Worm (Caenorhabditis elegans) whole organism, L1 larva: ENCODE results near the gene T01D3.6.

Experiments
- F16B12.6 ChIP-seq: fragments of 150-350 bp; optimal IDR thresholded peaks from 2 replicates; lab custom pipeline; 2014; ENCODE audit warnings: missing biosample characterization, missing genetic modification characterization
- aha-1 ChIP-seq: fragments of 150-350 bp; optimal IDR thresholded peaks from 2 replicates; lab custom pipeline; 2014; ENCODE audit warnings: missing biosample characterization, missing genetic modification characterization
- alr-1 ChIP-seq: fragments of 200-800 bp; sonication (Bioruptor generic); optimal IDR thresholded peaks from 2 replicates; lab custom pipeline; 2018; ENCODE audit warnings: borderline replicate concordance, mild to moderate bottlenecking, missing genetic modification characterization, missing compliant biosample characterization
- aly-2 ChIP-seq: fragments of 150-350 bp; optimal IDR thresholded peaks from 2 replicates; lab custom pipeline; 2014; ENCODE audit warnings: missing biosample characterization, missing genetic modification characterization
- ama-1 ChIP-seq: fragments of 150-350 bp; optimal IDR thresholded peaks from 2 replicates; lab custom pipeline; 2014
- blmp-1 ChIP-seq: fragments of 150-350 bp; optimal IDR thresholded peaks from 2 replicates; lab custom pipeline; 2014; ENCODE audit warnings: missing biosample characterization, missing genetic modification characterization
- ceh-8 ChIP-seq: fragments of 200-800 bp; sonication (Bioruptor generic); optimal IDR thresholded peaks from 2 replicates; lab custom pipeline; 2018; ENCODE audit warnings: mild to moderate bottlenecking, missing genetic modification characterization, moderate library complexity, missing compliant biosample characterization
- ceh-82 ChIP-seq, 3 experiments: fragments of 150-350 bp in 1 of 3; sonication (generic microtip) in 2 of 3; optimal IDR thresholded peaks; 2 replicates each; lab custom pipeline; 2014 to 2017; ENCODE audit warnings: missing biosample characterization in 3 of 3, missing genetic modification characterization in 3 of 3
- ceh-88 ChIP-seq: fragments of 200-800 bp; sonication (Bioruptor generic); IDR thresholded peaks from 2 replicates; pipeline ENCODE4 v1.3.6; 2022; ENCODE audit warnings: missing genetic modification characterization, missing compliant biosample characterization
- dpl-1 ChIP-seq, 3 experiments: fragments of 150-350 bp in 2 of 3; sonication (generic microtip) in 1 of 3; optimal IDR thresholded peaks; 2 replicates each; lab custom pipeline; 2014 to 2017; ENCODE audit warnings: missing biosample characterization in 3 of 3, missing genetic modification characterization in 3 of 3, missing genetic modification reagents in 3 of 3
- efl-1 ChIP-seq, 4 experiments: fragments of 150-350 bp; optimal IDR thresholded peaks in 3 of 4; peaks in 1 of 4; 1 replicate in 1 of 4; 2 replicates in 3 of 4; lab custom pipeline; 2014; ENCODE audit warnings: missing biosample characterization in 2 of 4, missing genetic modification characterization in 2 of 4, missing genetic modification reagents in 2 of 4
- efl-3 ChIP-seq: fragments of 200-800 bp; sonication (Bioruptor generic); optimal IDR thresholded peaks from 2 replicates; lab custom pipeline; 2018; ENCODE audit warnings: mild to moderate bottlenecking, missing genetic modification characterization, missing compliant biosample characterization
- egl-13 ChIP-seq: sonication (generic microtip); optimal IDR thresholded peaks from 2 replicates; lab custom pipeline; 2016; ENCODE audit warnings: missing genotype, missing genetic modification reagents, missing genetic modification characterization, missing compliant biosample characterization
- egl-27 ChIP-seq, 2 experiments: fragments of 150-350 bp in 1 of 2; sonication (generic microtip); optimal IDR thresholded peaks; 3 replicates each; lab custom pipeline; 2017 to 2018; ENCODE audit warnings: missing biosample characterization in 2 of 2, missing genetic modification characterization in 2 of 2, missing genetic modification reagents in 2 of 2
- elt-3 ChIP-seq, 6 experiments: fragments of 150-350 bp in 1 of 6; sonication (generic microtip); optimal IDR thresholded peaks; 2 replicates each; lab custom pipeline; 2017 to 2018; ENCODE audit warnings: missing biosample characterization in 6 of 6, missing genetic modification characterization in 6 of 6, inconsistent platforms in 1 of 6
- ets-5 ChIP-seq: fragments of 200-800 bp; sonication (Bioruptor generic); IDR thresholded peaks from 2 replicates; pipeline ENCODE4 v1.3.6; 2022; ENCODE audit warnings: missing genetic modification characterization, missing compliant biosample characterization
- fkh-10 ChIP-seq: sonication (generic microtip); optimal IDR thresholded peaks from 2 replicates; lab custom pipeline; 2017; ENCODE audit warnings: missing biosample characterization, missing genetic modification reagents, missing genetic modification characterization
- fkh-8 ChIP-seq: sonication (generic microtip); optimal IDR thresholded peaks from 2 replicates; lab custom pipeline; 2016; ENCODE audit warnings: mild to moderate bottlenecking, missing genetic modification characterization, missing compliant biosample characterization
- fos-1 ChIP-seq: fragments of 150-350 bp; optimal IDR thresholded peaks from 2 replicates; lab custom pipeline; 2014; ENCODE audit warnings: missing biosample characterization, missing genetic modification characterization
- grh-1 ChIP-seq: fragments of 200-800 bp; sonication (Bioruptor generic); IDR thresholded peaks from 2 replicates; pipeline ENCODE4 v1.3.6; 2022; ENCODE audit warnings: missing genetic modification reagents, missing genetic modification characterization, missing compliant biosample characterization
- isw-1 ChIP-seq: fragments of 200-800 bp; sonication (Bioruptor generic); IDR thresholded peaks from 2 replicates; pipeline ENCODE4 v1.3.6; 2022; ENCODE audit warnings: missing genetic modification characterization, missing compliant biosample characterization
- jun-1 ChIP-seq: fragments of 150-350 bp; optimal IDR thresholded peaks from 2 replicates; lab custom pipeline; 2014; ENCODE audit warnings: missing biosample characterization, missing genetic modification reagents, missing genetic modification characterization
- lin-14 ChIP-seq: fragments of 200-800 bp; sonication (Bioruptor generic); optimal IDR thresholded peaks from 2 replicates; lab custom pipeline; 2018; ENCODE audit warnings: mild to moderate bottlenecking, missing genetic modification characterization, moderate library complexity, missing compliant biosample characterization
- lsy-2 ChIP-seq, 2 experiments: fragments of 150-350 bp; optimal IDR thresholded peaks; 2 replicates each; lab custom pipeline; 2014; ENCODE audit warnings: missing biosample characterization in 2 of 2, missing genetic modification characterization in 2 of 2
- mab-9 ChIP-seq: fragments of 200-800 bp; sonication (Bioruptor generic); IDR thresholded peaks from 2 replicates; pipeline ENCODE4 v1.3.6; 2022; ENCODE audit warnings: missing genetic modification reagents, missing genetic modification characterization, missing compliant biosample characterization
- mef-2 ChIP-seq: fragments of 150-350 bp; optimal IDR thresholded peaks from 2 replicates; lab custom pipeline; 2014; ENCODE audit warnings: missing biosample characterization, missing genetic modification characterization
- mep-1 ChIP-seq: fragments of 150-350 bp; optimal IDR thresholded peaks from 2 replicates; lab custom pipeline; 2014; ENCODE audit warnings: missing biosample characterization, missing genetic modification characterization
- nhr-11 ChIP-seq: fragments of 150-350 bp; optimal IDR thresholded peaks from 2 replicates; lab custom pipeline; 2014; ENCODE audit warnings: missing biosample characterization, missing genetic modification characterization
- nhr-12 ChIP-seq: sonication (generic microtip); optimal IDR thresholded peaks from 2 replicates; lab custom pipeline; 2017; ENCODE audit warnings: missing biosample characterization, missing genetic modification characterization
- nhr-19 ChIP-seq: fragments of 200-800 bp; sonication (Bioruptor generic); conservative IDR thresholded peaks from 2 replicates; pipeline ENCODE4 v1.3.6; 2022; ENCODE audit warnings: missing genetic modification characterization, missing compliant biosample characterization
- nhr-20 ChIP-seq: sonication (generic microtip); optimal IDR thresholded peaks from 2 replicates; lab custom pipeline; 2016; ENCODE audit warnings: mild to moderate bottlenecking, missing genetic modification characterization, missing compliant biosample characterization
- nhr-237 ChIP-seq: fragments of 150-350 bp; optimal IDR thresholded peaks from 2 replicates; lab custom pipeline; 2014; ENCODE audit warnings: missing biosample characterization, missing genetic modification characterization
- nhr-28 ChIP-seq: fragments of 150-350 bp; optimal IDR thresholded peaks from 2 replicates; lab custom pipeline; 2014; ENCODE audit warnings: missing biosample characterization, missing genetic modification characterization
- nhr-47 ChIP-seq: sonication (generic microtip); optimal IDR thresholded peaks from 2 replicates; lab custom pipeline; 2016; ENCODE audit warnings: mild to moderate bottlenecking, missing genetic modification characterization, moderate library complexity, missing compliant biosample characterization
- nhr-71 ChIP-seq: sonication (generic microtip); optimal IDR thresholded peaks from 2 replicates; lab custom pipeline; 2016; ENCODE audit warnings: mild to moderate bottlenecking, missing genetic modification characterization, moderate library complexity, missing compliant biosample characterization
- nhr-76 ChIP-seq: sonication (generic microtip); optimal IDR thresholded peaks from 2 replicates; lab custom pipeline; 2017; ENCODE audit warnings: missing biosample characterization, missing genetic modification characterization
- nhr-77 ChIP-seq: fragments of 150-350 bp; optimal IDR thresholded peaks from 2 replicates; lab custom pipeline; 2014; ENCODE audit warnings: missing biosample characterization, missing genetic modification characterization
- nhr-85 ChIP-seq: sonication (generic microtip); peaks from one replicate; lab custom pipeline; 2016; ENCODE audit warnings: missing genetic modification characterization, inconsistent platforms, missing compliant biosample characterization
- nhr-90 ChIP-seq: sonication (generic microtip); optimal IDR thresholded peaks from 2 replicates; lab custom pipeline; 2016; ENCODE audit warnings: mild to moderate bottlenecking, missing genetic modification characterization, missing compliant biosample characterization; ENCODE audit not compliant: poor library complexity
- pag-3 ChIP-seq: sonication (generic microtip); optimal IDR thresholded peaks from 2 replicates; lab custom pipeline; 2017; ENCODE audit warnings: missing genetic modification characterization, mild to moderate bottlenecking, missing compliant biosample characterization, antibody characterized with exemption, borderline replicate concordance; ENCODE audit not compliant: insufficient read depth
- pqm-1 ChIP-seq: sonication (generic microtip); optimal IDR thresholded peaks from 3 replicates; lab custom pipeline; 2017; ENCODE audit warnings: missing biosample characterization, missing genetic modification characterization
- skn-1 ChIP-seq: fragments of 150-350 bp; optimal IDR thresholded peaks from 2 replicates; lab custom pipeline; 2014; ENCODE audit warnings: missing biosample characterization, missing genetic modification characterization
- snpc-4 ChIP-seq: fragments of 150-350 bp; optimal IDR thresholded peaks from 2 replicates; lab custom pipeline; 2014; ENCODE audit warnings: missing biosample characterization, missing genetic modification characterization
- sptf-1 ChIP-seq: fragments of 150-350 bp; optimal IDR thresholded peaks from 2 replicates; lab custom pipeline; 2014; ENCODE audit warnings: missing biosample characterization, missing genetic modification characterization
- swsn-7 ChIP-seq: sonication (generic microtip); optimal IDR thresholded peaks from 2 replicates; lab custom pipeline; 2016; ENCODE audit warnings: missing genetic modification characterization, missing compliant biosample characterization
- tbx-2 ChIP-seq: sonication (generic microtip); optimal IDR thresholded peaks from 2 replicates; lab custom pipeline; 2016; ENCODE audit warnings: missing genetic modification characterization, missing compliant biosample characterization
- tlp-1 ChIP-seq: fragments of 150-350 bp; optimal IDR thresholded peaks from 2 replicates; lab custom pipeline; 2014; ENCODE audit warnings: missing biosample characterization, missing genetic modification characterization
- unc-130 ChIP-seq: fragments of 150-350 bp; optimal IDR thresholded peaks from 2 replicates; lab custom pipeline; 2017; ENCODE audit warnings: missing biosample characterization, missing genetic modification characterization, inconsistent platforms
- unc-86 ChIP-seq: sonication (generic microtip); optimal IDR thresholded peaks from 2 replicates; lab custom pipeline; 2016; ENCODE audit warnings: missing genetic modification characterization, missing compliant biosample characterization
- vab-15 ChIP-seq: sonication (generic microtip); optimal IDR thresholded peaks from 2 replicates; lab custom pipeline; 2017; ENCODE audit warnings: missing genotype, mild to moderate bottlenecking, missing genetic modification characterization, missing compliant biosample characterization
- xbp-1 ChIP-seq: sonication (generic microtip); optimal IDR thresholded peaks from 2 replicates; lab custom pipeline; 2016; ENCODE audit warnings: missing genetic modification characterization, missing compliant biosample characterization
- zip-4 ChIP-seq: fragments of 200-800 bp; sonication (Bioruptor generic); optimal IDR thresholded peaks from 2 replicates; lab custom pipeline; 2018; ENCODE audit warnings: mild to moderate bottlenecking, missing genetic modification characterization, moderate library complexity, missing compliant biosample characterization
- ztf-4 ChIP-seq: fragments of 150-350 bp; optimal IDR thresholded peaks from 2 replicates; lab custom pipeline; 2014; ENCODE audit warnings: missing biosample characterization, missing genetic modification characterization

The T01D3.6 gene

ce11 chrV:13678542-13678941, 38.1 kb upstream of the T01D3.6 start, which contains the start of the genes tag-65 and ccz-1 (continued):
- TF ChIP-seq mab-9 (peak; percentile 58; the same call in 1 of the 2 replicates), nhr-28 (no peak), nhr-47 (tag; lab: Kevin White, UChicago) (peak; percentile 95), alr-1 (tag; lab: Kevin White, UChicago) (no peak), zip-4 (GFP tag; lab: Kevin White, UChicago) (peak; percentile 66), sptf-1 (tag; lab: Kevin White, UChicago) (no peak), blmp-1 (tag; lab: Kevin White, UChicago) (peak; percentile 82), F16B12.6 (tag; lab: Kevin White, UChicago) (peak; percentile 54), egl-27 (tag; optimal IDR thresholded peaks at IDR 0.05; lab: Kevin White, UChicago) (no peak), fkh-8 (peak; percentile 84), elt-3 (tag; optimal IDR thresholded peaks at IDR 0.05; lab: Kevin White, UChicago) (peak in 2 of 6 experiments; percentile 80 to 81), vab-15 (tag; lab: Kevin White, UChicago) (no peak), nhr-20 (peak; percentile 93), nhr-237 (tag; lab: Kevin White, UChicago) (peak; percentile 41), ama-1 (lab: Kevin White, UChicago) (no peak), jun-1 (tag; lab: Kevin White, UChicago) (peak; percentile 80), ets-5 (GFP tag; lab: Robert Waterston, UW) (no peak), xbp-1 (tag; lab: Kevin White, UChicago) (peak; percentile 87), lin-14 (GFP tag; lab: Kevin White, UChicago) (peak; percentile 93), nhr-12 (no peak), ceh-8 (GFP tag; lab: Kevin White, UChicago) (peak; percentile 84), nhr-90 (tag; lab: Kevin White, UChicago) (peak; percentile 94), efl-3 (peak; percentile 26), swsn-7 (tag; lab: Kevin White, UChicago) (peak; percentile 94), nhr-19 (peak; percentile 95), nhr-77 (tag; lab: Kevin White, UChicago) (peak; percentile 67), nhr-71 (tag; lab: Kevin White, UChicago) (peak; percentile 96), fos-1 (peak; percentile 85), nhr-11 (tag; lab: Kevin White, UChicago) (peak; percentile 90), pqm-1 (tag; lab: Kevin White, UChicago) (no peak), lsy-2 (tag; optimal IDR thresholded peaks at IDR 0.05; lab: Kevin White, UChicago) (peak; percentile 93 to 94), aha-1 (tag; lab: Kevin White, UChicago) (peak; percentile 61), skn-1 (tag; lab: Kevin White, UChicago) (peak; percentile 84), mep-1 (peak; percentile 99), grh-1 (peak; percentile 88), tbx-2 (tag; lab: Kevin White, UChicago) (peak; percentile 91), isw-1 (GFP tag; lab: Robert Waterston, UW) (peak; percentile 86), nhr-85 (peak; percentile 96), snpc-4 (tag; lab: Kevin White, UChicago) (peak; percentile 89), efl-1 (optimal IDR thresholded peaks at IDR 0.05; lab: Kevin White, UChicago) (peak; percentile 85 to 87), efl-1 (GFP tag; optimal IDR thresholded peaks at IDR 0.05 in 1 of 2; lab: Kevin White, UChicago) (peak; percentile 84 to 98), dpl-1 (GFP tag; optimal IDR thresholded peaks at IDR 0.05; lab: Kevin White, UChicago) (peak; percentile 82 to 94 (median 86)), ztf-4 (tag; lab: Kevin White, UChicago) (peak; percentile 53), ceh-88 (peak; percentile 65; the same call in 1 of the 2 replicates), mef-2 (tag; lab: Kevin White, UChicago) (peak; percentile 37), pag-3 (no peak), unc-86 (tag; lab: Kevin White, UChicago) (peak; percentile 85), egl-13 (tag; lab: Kevin White, UChicago) (peak; percentile 68), ceh-82 (tag; optimal IDR thresholded peaks at IDR 0.05; lab: Kevin White, UChicago) (peak; percentile 87 to 92 (median 88)), aly-2 (tag; lab: Kevin White, UChicago) (peak; percentile 87), fkh-10 (peak; percentile 21), nhr-76 (tag; lab: Kevin White, UChicago) (no peak), tlp-1 (no peak), unc-130 (peak; percentile 71)
